Worm (Caenorhabditis elegans) whole organism, dauer: ENCODE data around the gene lin-29.

Experiments
- unc-62 ChIP-seq: sonication (generic microtip); optimal IDR thresholded peaks from 2 replicates; lab custom pipeline; 2017; ENCODE audit warnings: missing biosample characterization, missing genetic modification reagents, missing genetic modification characterization

Gene lin-29

ce11 chrII:11917530-11917952 lies 17.6 kb downstream of the lin-29 start:
- no peak for TF ChIP-seq unc-62 (GFP tag; lab: Kevin White, UChicago)

- no peak for TF ChIP-seq unc-62 (GFP tag; lab: Kevin White, UChicago)
Observed at ce11 chrII:11916945-11917344, 18.2 kb downstream of the lin-29 start.

DNA sequence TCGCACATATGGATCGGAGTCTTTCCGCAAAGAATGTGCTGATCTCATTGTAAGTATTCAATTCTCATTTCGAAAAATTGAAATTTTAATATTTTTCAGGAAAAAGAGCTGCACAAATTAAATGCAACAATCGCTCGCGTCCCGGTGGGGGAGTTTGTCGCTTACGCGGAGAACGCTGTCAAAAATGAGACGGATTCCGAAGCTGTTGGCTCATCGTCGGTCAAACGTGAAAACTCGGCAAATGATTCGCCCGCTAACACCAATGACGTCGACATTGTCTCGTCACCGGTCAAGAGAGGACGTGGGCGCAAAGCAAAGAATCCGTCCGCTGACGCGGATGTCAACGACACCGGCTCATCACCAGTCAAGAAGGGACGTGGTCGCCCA lies 18.6 kb downstream of the lin-29 start:
- no peak for TF ChIP-seq unc-62 (GFP tag; lab: Kevin White, UChicago)

ce11 chrII:11915770-11916554 lies 19.2 kb downstream of the lin-29 start, which contains the start of the genes vps-15 and hmg-12:
TSS of gene vps-15 (minus strand) at chrII:11915852.
TSS of gene hmg-12 (plus strand) at chrII:11916513.
- no peak for TF ChIP-seq unc-62 (GFP tag; lab: Kevin White, UChicago)

ce11 chrII:11914304-11914703 lies 20.8 kb downstream of the lin-29 start, which contains the start of gene ZK930.7:
TSS of gene ZK930.7 (plus strand) at chrII:11914604.
- TF ChIP-seq unc-62 (GFP tag; lab: Kevin White, UChicago) = no peak

DNA sequence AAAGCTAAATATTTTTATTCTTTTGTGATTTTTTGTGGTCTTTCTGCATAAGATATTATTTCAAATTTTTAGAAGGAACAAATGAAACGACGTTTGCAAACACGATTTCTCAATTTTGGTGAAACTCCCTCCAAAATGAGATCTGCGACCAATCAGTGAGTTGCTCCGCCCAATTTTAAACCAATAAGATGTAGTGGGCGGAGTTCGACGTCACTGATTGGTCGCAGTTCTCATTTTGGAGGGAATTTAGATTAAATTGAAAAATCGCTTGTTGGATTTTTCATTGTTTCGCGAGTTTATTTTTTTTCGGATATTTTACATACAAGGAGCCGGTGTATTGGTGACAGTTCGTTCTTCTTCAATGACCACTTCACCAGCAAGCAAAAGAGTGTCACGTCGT lies 24.6 kb downstream of the lin-29 start:
- no peak for TF ChIP-seq unc-62 (GFP tag; lab: Kevin White, UChicago)

ce11 chrII:11906217-11906616 lies 28.9 kb downstream of the lin-29 start, which contains the start of gene ZK930.4:
TSS of gene ZK930.4 (plus strand) at chrII:11906517.
- no peak for TF ChIP-seq unc-62 (GFP tag; lab: Kevin White, UChicago)

DNA sequence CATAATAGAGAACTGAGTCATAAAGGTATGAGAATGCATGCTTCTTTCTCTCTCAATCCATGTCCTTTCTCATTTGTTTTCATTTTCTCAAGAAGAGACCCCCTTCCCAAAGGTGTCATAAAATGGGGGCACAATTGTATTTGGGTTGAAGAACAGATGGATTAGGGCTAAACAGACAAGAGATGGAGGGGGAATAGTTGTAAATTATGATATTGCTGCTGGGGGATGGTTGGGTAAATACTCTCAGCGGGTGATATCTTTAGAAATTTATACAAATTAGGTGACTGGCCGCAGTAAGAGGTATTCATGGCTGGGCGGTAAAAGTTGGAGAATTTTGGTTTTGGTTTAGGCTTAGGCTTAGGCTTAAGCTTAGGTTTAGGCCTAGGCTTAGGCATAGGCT lies 30.1 kb downstream of the lin-29 start:
- no peak for TF ChIP-seq unc-62 (GFP tag; lab: Kevin White, UChicago)

DNA sequence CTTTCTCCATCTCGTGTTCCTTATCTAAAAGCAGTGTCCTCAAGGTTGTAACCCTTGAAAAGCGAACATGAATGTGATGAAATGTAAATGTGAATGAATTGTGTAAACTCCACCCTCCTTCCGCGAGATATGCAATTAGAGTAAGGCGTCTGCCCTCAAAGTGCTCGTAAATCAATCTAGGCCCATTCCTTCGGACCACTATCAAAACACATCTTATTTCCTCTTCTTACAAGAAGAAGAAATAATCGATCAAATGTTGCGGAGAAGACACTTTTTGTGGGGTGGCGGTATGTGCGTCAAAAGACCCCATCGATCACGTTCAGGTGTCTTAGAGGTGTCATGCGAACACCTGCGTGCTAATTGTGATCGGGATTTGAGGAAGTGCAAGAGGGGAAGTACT lies 32.9 kb downstream of the lin-29 start:
- no peak for TF ChIP-seq unc-62 (GFP tag; lab: Kevin White, UChicago)

DNA sequence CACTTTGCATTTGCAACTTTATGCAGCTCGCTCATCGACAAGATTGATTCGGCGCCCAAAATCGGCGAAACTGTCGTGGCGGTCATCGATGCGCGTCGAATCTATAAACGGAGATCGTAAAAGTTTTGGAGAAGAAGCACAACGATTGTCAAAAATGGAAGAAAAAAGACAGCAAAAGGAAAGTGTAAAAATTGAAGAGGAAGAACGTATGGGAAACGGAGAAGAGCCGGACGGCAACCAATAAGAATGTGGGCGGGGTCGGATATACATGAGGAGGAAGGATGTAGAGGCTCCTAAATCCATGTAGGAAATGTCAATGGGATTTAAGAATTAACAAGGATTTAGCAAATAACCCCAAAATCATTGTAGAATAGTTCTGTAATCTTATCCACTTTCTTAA lies 34.0 kb downstream of the lin-29 start, which contains the start of gene vab-23:
TSS of gene vab-23 (minus strand) at position 101 of the 400 bp plus-strand sequence.
- no peak for TF ChIP-seq unc-62 (GFP tag; lab: Kevin White, UChicago)

DNA sequence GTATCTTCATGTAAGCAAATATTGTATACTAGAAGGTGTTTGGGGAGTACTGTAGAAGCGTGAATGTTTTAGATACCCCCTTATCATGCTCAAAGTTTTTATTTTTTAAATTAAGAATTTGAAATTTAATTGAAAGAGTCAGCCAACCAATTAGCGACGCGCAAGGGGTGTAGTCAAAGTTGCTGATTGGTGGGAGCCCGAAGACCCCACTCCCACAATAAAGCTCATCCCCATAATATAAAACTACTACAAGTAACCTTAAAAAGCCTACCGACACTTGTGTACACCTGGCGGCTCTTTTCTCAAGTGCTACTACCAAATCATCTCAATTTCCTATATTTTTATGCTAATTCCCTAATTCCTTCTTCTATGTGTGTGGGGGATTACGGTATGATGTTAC lies 35.4 kb downstream of the lin-29 start:
- TF ChIP-seq unc-62 (GFP tag; lab: Kevin White, UChicago) = no peak

ce11 chrII:11893323-11893722 lies 41.8 kb downstream of the lin-29 start, which contains the start of gene ZK930.2:
TSS of gene ZK930.2 (minus strand) at chrII:11893423.
- no peak for TF ChIP-seq unc-62 (GFP tag; lab: Kevin White, UChicago)

- TF ChIP-seq unc-62 (GFP tag; lab: Kevin White, UChicago) = no peak
Observed at ce11 chrII:11890596-11890995, 44.5 kb downstream of the lin-29 start.

DNA sequence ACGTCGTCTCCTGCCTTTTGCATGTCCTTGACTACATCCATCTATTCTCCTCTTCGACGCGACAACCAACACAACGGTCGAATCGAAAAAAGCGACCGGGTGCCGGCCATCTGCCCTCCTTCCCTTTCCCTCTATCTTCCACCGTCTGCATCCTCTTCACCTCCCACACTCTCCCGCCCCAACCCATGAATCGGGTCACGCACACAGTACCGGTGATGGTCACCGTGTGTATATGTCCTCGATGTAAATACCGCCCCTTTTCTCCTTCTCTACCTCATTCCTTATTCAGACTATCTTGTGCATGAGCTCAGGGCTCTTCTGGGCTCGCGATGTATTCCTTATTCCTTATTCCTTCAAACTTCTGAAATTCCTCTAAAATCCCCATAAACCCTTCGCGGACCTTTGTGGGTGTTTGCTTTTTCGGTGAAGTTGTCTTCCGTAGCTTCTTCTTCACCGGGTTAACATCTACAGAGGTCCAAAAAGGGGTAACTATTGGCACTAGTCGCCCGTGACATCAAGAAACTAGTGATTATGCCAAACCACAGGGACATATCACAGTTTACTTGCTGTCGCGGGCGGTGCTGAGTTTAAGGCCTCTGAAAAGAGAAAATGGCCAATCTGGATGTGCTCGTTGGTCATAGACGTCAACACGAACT lies 45.6 kb downstream of the lin-29 start:
- TF ChIP-seq unc-62 (GFP tag; lab: Kevin White, UChicago) = no peak

DNA sequence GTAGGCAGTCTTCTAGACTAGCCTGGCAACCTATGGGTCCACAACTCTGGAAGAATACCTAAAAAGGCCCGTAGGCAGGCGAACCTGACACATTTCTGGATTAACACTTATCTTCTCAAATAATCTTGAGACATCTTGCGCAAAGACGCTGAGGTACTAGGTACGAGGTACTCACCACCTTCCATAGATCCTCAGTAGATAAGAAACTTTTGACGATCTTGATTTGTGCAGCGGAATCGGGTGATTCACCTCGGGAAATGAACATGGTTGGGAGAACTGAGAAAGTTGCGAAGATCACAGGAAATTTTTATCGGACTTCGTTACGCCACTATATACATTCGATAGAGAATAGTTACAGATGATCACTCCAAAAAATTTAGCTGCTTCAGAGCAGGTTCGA lies 47.0 kb downstream of the lin-29 start:
- no peak for TF ChIP-seq unc-62 (GFP tag; lab: Kevin White, UChicago)

DNA sequence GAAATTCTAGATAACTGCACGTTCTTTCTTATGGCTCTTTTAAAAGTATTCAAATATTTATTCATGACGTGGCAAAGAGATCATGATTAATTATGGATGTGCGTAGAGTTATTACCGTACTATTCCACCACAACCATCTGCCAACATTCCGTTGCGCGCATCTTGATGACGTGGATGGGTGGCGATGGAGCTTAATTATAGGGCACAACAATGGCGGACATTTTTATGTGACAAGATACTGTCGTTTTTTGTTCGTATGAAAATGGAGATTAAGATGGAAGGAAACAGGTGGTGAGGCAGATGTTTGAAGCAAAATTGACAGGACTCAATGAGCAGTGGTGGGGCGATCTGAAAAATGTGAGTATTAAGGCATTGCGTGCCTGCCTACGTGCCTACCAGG lies 47.4 kb downstream of the lin-29 start:
- TF ChIP-seq unc-62 (GFP tag; lab: Kevin White, UChicago) = no peak
